Fruit fly (Drosophila melanogaster) whole organism, embryonic: ENCODE measurements around the gene CG4880.

Experiments used
- CG10147 ChIP-seq: fragments of 200-800 bp; sonication (Bioruptor generic); optimal IDR thresholded peaks from 2 replicates; lab custom pipeline; 2019; ENCODE audit warnings: missing biosample characterization, mild to moderate bottlenecking, missing genetic modification characterization, moderate library complexity
- CG10431 ChIP-seq: fragments of 200-800 bp; sonication (Bioruptor generic); optimal IDR thresholded peaks from 3 replicates; lab custom pipeline; 2018; ENCODE audit warnings: missing biosample characterization, mild to moderate bottlenecking, missing genetic modification characterization
- CG10462 ChIP-seq: fragments of 200-800 bp; sonication (Bioruptor generic); optimal IDR thresholded peaks from 2 replicates; lab custom pipeline; 2016; ENCODE audit warnings: missing biosample characterization, missing genetic modification characterization
- CG11504 ChIP-seq: fragments of 200-800 bp; sonication (Bioruptor generic); optimal IDR thresholded peaks from 3 replicates; lab custom pipeline; 2019; ENCODE audit warnings: missing biosample characterization, mild to moderate bottlenecking, missing genetic modification characterization, moderate library complexity
- CG11695 ChIP-seq: fragments of 200-800 bp; sonication (Bioruptor generic); IDR thresholded peaks from 3 replicates; pipeline ENCODE4 v1.3.6; 2022; ENCODE audit warnings: missing biosample characterization, missing genetic modification characterization
- CG13296 ChIP-seq: fragments of 200-800 bp; sonication (Bioruptor generic); optimal IDR thresholded peaks from 3 replicates; lab custom pipeline; 2018; ENCODE audit warnings: missing biosample characterization, mild to moderate bottlenecking, missing genetic modification characterization
- CG14050 ChIP-seq: fragments of 200-800 bp; sonication (Bioruptor generic); IDR thresholded peaks from 3 replicates; pipeline ENCODE4 v1.3.6; 2022; ENCODE audit warnings: missing biosample characterization, missing genetic modification characterization
- CG1647 ChIP-seq: fragments of 200-800 bp; sonication (Bioruptor generic); optimal IDR thresholded peaks from 3 replicates; lab custom pipeline; 2016; ENCODE audit warnings: missing biosample characterization, missing genetic modification characterization
- CG16779 ChIP-seq: fragments of 200-800 bp; sonication (Bioruptor generic); IDR thresholded peaks from 2 replicates; pipeline ENCODE4 v1.3.6; 2022; ENCODE audit warnings: missing biosample characterization, missing genetic modification characterization
- CG30403 ChIP-seq: fragments of 200-800 bp; sonication (Bioruptor generic); optimal IDR thresholded peaks from 3 replicates; lab custom pipeline; 2016; ENCODE audit warnings: missing biosample characterization, missing genetic modification characterization
- CG33557 ChIP-seq: fragments of 200-800 bp; sonication (Bioruptor generic); optimal IDR thresholded peaks from 2 replicates; lab custom pipeline; 2019; ENCODE audit warnings: missing biosample characterization, mild to moderate bottlenecking, missing genetic modification characterization, moderate library complexity
- CG4404 ChIP-seq: fragments of 200-800 bp; sonication (Bioruptor generic); IDR thresholded peaks from 2 replicates; pipeline ENCODE4 v1.3.6; 2022; ENCODE audit warnings: missing biosample characterization, missing genetic modification characterization
- CG4707 ChIP-seq: fragments of 200-800 bp; sonication (Bioruptor generic); optimal IDR thresholded peaks from 2 replicates; lab custom pipeline; 2018; ENCODE audit warnings: missing biosample characterization, mild to moderate bottlenecking, missing genetic modification characterization, moderate library complexity
- CG4820 ChIP-seq: fragments of 200-800 bp; sonication (Bioruptor generic); optimal IDR thresholded peaks from 3 replicates; lab custom pipeline; 2016; ENCODE audit warnings: missing biosample characterization, missing genetic modification characterization
- CG6272 ChIP-seq: fragments of 200-800 bp; sonication (Bioruptor generic); IDR thresholded peaks from 2 replicates; pipeline ENCODE4 v1.3.6; 2022; ENCODE audit warnings: missing biosample characterization, missing genetic modification characterization
- CG8478 ChIP-seq: fragments of >200 bp; optimal IDR thresholded peaks from 2 replicates; lab custom pipeline; 2018
- CG9437 ChIP-seq: fragments of 200-800 bp; sonication (Bioruptor generic); optimal IDR thresholded peaks from 2 replicates; lab custom pipeline; 2018; ENCODE audit warnings: missing biosample characterization, mild to moderate bottlenecking, missing genetic modification characterization
- CHES-1-like ChIP-seq: fragments of 200-800 bp; sonication (Bioruptor generic); optimal IDR thresholded peaks from 2 replicates; lab custom pipeline; 2016; ENCODE audit warnings: missing biosample characterization, missing genetic modification characterization
- D ChIP-seq, 2 experiments: fragments of 200-800 bp in 1 of 2; fragments of >200 bp in 1 of 2; sonication (Bioruptor generic) in 1 of 2; optimal IDR thresholded peaks; 2 replicates in 1 of 2; 3 replicates in 1 of 2; lab custom pipeline; 2017; ENCODE audit warnings: mild to moderate bottlenecking in 1 of 2, missing biosample characterization in 1 of 2, missing genetic modification characterization in 1 of 2, missing genetic modification reagents in 1 of 2
- D19A ChIP-seq: fragments of 200-800 bp; optimal IDR thresholded peaks from 3 replicates; lab custom pipeline; 2019; ENCODE audit warnings: missing biosample characterization, mild to moderate bottlenecking, missing genetic modification characterization, moderate library complexity
- Doc3 ChIP-seq: fragments of 200-800 bp; sonication (Bioruptor generic); IDR thresholded peaks from 3 replicates; pipeline ENCODE4 v1.3.6; 2022; ENCODE audit warnings: missing biosample characterization, missing genetic modification characterization; ENCODE audit not compliant: partially characterized antibody
- Dp ChIP-seq: fragments of 200-800 bp; sonication (Bioruptor generic); optimal IDR thresholded peaks from 2 replicates; lab custom pipeline; 2018; ENCODE audit warnings: missing biosample characterization, mild to moderate bottlenecking, missing genetic modification characterization, moderate library complexity
- E2f2 ChIP-seq: fragments of 200-800 bp; sonication (Bioruptor generic); IDR thresholded peaks from 2 replicates; pipeline ENCODE4 v1.3.6; 2022; ENCODE audit warnings: missing biosample characterization, missing genetic modification characterization
- GATAe ChIP-seq: fragments of 200-800 bp; sonication (Bioruptor generic); conservative IDR thresholded peaks from 2 replicates; pipeline ENCODE4 v1.3.6; 2022; ENCODE audit warnings: missing biosample characterization, missing genetic modification characterization
- H2.0 ChIP-seq: fragments of 200-800 bp; sonication (Bioruptor generic); IDR thresholded peaks from 2 replicates; pipeline ENCODE4 v1.3.6; 2022; ENCODE audit warnings: missing biosample characterization, missing genetic modification characterization
- Myb ChIP-seq: fragments of 200-800 bp; sonication (Bioruptor generic); optimal IDR thresholded peaks from 2 replicates; lab custom pipeline; 2016; ENCODE audit warnings: missing biosample characterization, missing genetic modification characterization
- Nf-YC ChIP-seq: fragments of 200-800 bp; optimal IDR thresholded peaks from 3 replicates; lab custom pipeline; 2019; ENCODE audit warnings: missing biosample characterization, mild to moderate bottlenecking, missing genetic modification characterization, moderate library complexity
- Oli ChIP-seq: fragments of 200-800 bp; sonication (Bioruptor generic); optimal IDR thresholded peaks from 2 replicates; lab custom pipeline; 2018; ENCODE audit warnings: missing biosample characterization, mild to moderate bottlenecking, missing genetic modification characterization, moderate library complexity
- Opbp ChIP-seq: fragments of 200-800 bp; sonication (Bioruptor generic); IDR thresholded peaks from 3 replicates; pipeline ENCODE4 v1.3.6; 2022; ENCODE audit warnings: missing biosample characterization, missing genetic modification characterization; ENCODE audit not compliant: partially characterized antibody
- PHDP ChIP-seq: fragments of 200-800 bp; sonication (Bioruptor generic); optimal IDR thresholded peaks from 3 replicates; lab custom pipeline; 2018; ENCODE audit warnings: missing biosample characterization, mild to moderate bottlenecking, missing genetic modification characterization, moderate library complexity
- Poxn ChIP-seq: fragments of 200-800 bp; sonication (Bioruptor generic); IDR thresholded peaks from 2 replicates; pipeline ENCODE4 v1.3.6; 2022; ENCODE audit warnings: missing biosample characterization, missing genetic modification characterization
- Scr ChIP-seq: fragments of 200-800 bp; sonication (Bioruptor generic); IDR thresholded peaks from 2 replicates; pipeline ENCODE4 v1.3.6; 2022; ENCODE audit warnings: missing biosample characterization, missing genetic modification characterization; ENCODE audit not compliant: partially characterized antibody
- al ChIP-seq: fragments of 200-800 bp; sonication (Bioruptor generic); IDR thresholded peaks from 2 replicates; pipeline ENCODE4 v1.3.6; 2022; ENCODE audit warnings: missing biosample characterization, missing genetic modification characterization
- amos ChIP-seq: fragments of 200-800 bp; sonication (Bioruptor generic); IDR thresholded peaks from 2 replicates; pipeline ENCODE4 v1.3.6; 2022; ENCODE audit warnings: missing biosample characterization, missing genetic modification characterization; ENCODE audit not compliant: partially characterized antibody
- crp ChIP-seq, 2 experiments: fragments of 200-800 bp; sonication (Bioruptor generic); optimal IDR thresholded peaks; 2 replicates in 1 of 2; 3 replicates in 1 of 2; lab custom pipeline; 2017; ENCODE audit warnings: missing biosample characterization in 2 of 2, missing genetic modification characterization in 2 of 2, mild to moderate bottlenecking in 1 of 2, moderate library complexity in 1 of 2
- danr ChIP-seq: fragments of 200-800 bp; sonication (Bioruptor generic); IDR thresholded peaks from 2 replicates; pipeline ENCODE4 v1.3.6; 2022; ENCODE audit warnings: missing biosample characterization, missing genetic modification characterization
- dimm ChIP-seq: fragments of 200-800 bp; sonication (Bioruptor generic); IDR thresholded peaks from 2 replicates; pipeline ENCODE4 v1.3.6; 2022; ENCODE audit warnings: missing biosample characterization, missing genetic modification characterization
- fd64A ChIP-seq: fragments of 200-800 bp; sonication (Bioruptor generic); optimal IDR thresholded peaks from 3 replicates; lab custom pipeline; 2018; ENCODE audit warnings: missing biosample characterization, mild to moderate bottlenecking, missing genetic modification characterization
- fru ChIP-seq: fragments of >200 bp; optimal IDR thresholded peaks from 2 replicates; lab custom pipeline; 2017
- gcm ChIP-seq: fragments of 200-800 bp; sonication (Bioruptor generic); optimal IDR thresholded peaks from 2 replicates; lab custom pipeline; 2019; ENCODE audit warnings: missing biosample characterization, mild to moderate bottlenecking, missing genetic modification characterization, moderate library complexity
- gcm2 ChIP-seq: fragments of 200-800 bp; sonication (Bioruptor generic); optimal IDR thresholded peaks from 2 replicates; lab custom pipeline; 2016; ENCODE audit warnings: missing biosample characterization, missing genetic modification characterization
- ham ChIP-seq: fragments of 200-800 bp; sonication (Bioruptor generic); IDR thresholded peaks from 2 replicates; pipeline ENCODE4 v1.3.6; 2022; ENCODE audit warnings: missing biosample characterization, missing genetic modification characterization
- luna ChIP-seq: fragments of 200-800 bp; sonication (Bioruptor generic); optimal IDR thresholded peaks from 2 replicates; lab custom pipeline; 2016; ENCODE audit warnings: missing biosample characterization, missing genetic modification characterization
- maf-S ChIP-seq: fragments of 200-800 bp; sonication (Bioruptor generic); optimal IDR thresholded peaks from 2 replicates; lab custom pipeline; 2016; ENCODE audit warnings: missing biosample characterization, missing genetic modification characterization
- nmo ChIP-seq: fragments of 200-800 bp; sonication (Bioruptor generic); optimal IDR thresholded peaks from 2 replicates; lab custom pipeline; 2018; ENCODE audit warnings: missing biosample characterization, mild to moderate bottlenecking, missing genetic modification characterization, moderate library complexity
- pfk ChIP-seq: fragments of 200-800 bp; sonication (Bioruptor generic); optimal IDR thresholded peaks from 2 replicates; lab custom pipeline; 2018; ENCODE audit warnings: missing biosample characterization, mild to moderate bottlenecking, missing genetic modification characterization, moderate library complexity
- pros ChIP-seq: fragments of 200-800 bp; sonication (Bioruptor generic); optimal IDR thresholded peaks from 3 replicates; lab custom pipeline; 2019; ENCODE audit warnings: missing biosample characterization, mild to moderate bottlenecking, missing genetic modification characterization, moderate library complexity
- ro ChIP-seq: fragments of 200-800 bp; sonication (Bioruptor generic); IDR thresholded peaks from 2 replicates; pipeline ENCODE4 v1.3.6; 2022; ENCODE audit warnings: missing biosample characterization, missing genetic modification characterization
- twi ChIP-seq: fragments of 200-800 bp; optimal IDR thresholded peaks from 2 replicates; lab custom pipeline; 2019; ENCODE audit warnings: missing biosample characterization, mild to moderate bottlenecking, missing genetic modification characterization, moderate library complexity

CG4880 gene

dm6 chrX:16930465-16931286 lies 44.1 kb downstream of the CG4880 start (continued):
- TF ChIP-seq CG6272 (GFP tag; lab: Robert Waterston, UW) (peak; percentile 63; the same call in 1 of the 2 replicates), Dp (GFP tag; lab: Kevin White, UChicago) (no peak), CG14050 (GFP tag; lab: Robert Waterston, UW) (peak; percentile 45; the same call in 2 of the 3 replicates), CG16779 (GFP tag; lab: Robert Waterston, UW) (no peak), CG10147 (peak; percentile 50), Poxn (GFP tag; lab: Robert Waterston, UW) (peak; percentile 28; the same call in 1 of the 2 replicates), gcm (GFP tag; lab: Kevin White, UChicago) (peak; percentile 34), nmo (peak; percentile 72), CG4404 (GFP tag; lab: Robert Waterston, UW) (peak; percentile 37), CG33557 (GFP tag; lab: Kevin White, UChicago) (no peak), dimm (no peak), CG4707 (GFP tag; lab: Kevin White, UChicago) (no peak), Oli (peak; percentile 64), CG9437 (GFP tag; lab: Kevin White, UChicago) (peak; percentile 46), E2f2 (GFP tag; lab: Robert Waterston, UW) (0 out of 2 replicates have a peak, but pooled peaks have one; percentile 10), CG4820 (peak; percentile 49), pfk (GFP tag; lab: Kevin White, UChicago) (no peak), crp (GFP tag; optimal IDR thresholded peaks at IDR 0.05; lab: Kevin White, UChicago) (no peak), Opbp (no peak), CHES-1-like (GFP tag; lab: Kevin White, UChicago) (no peak), CG10462 (GFP tag; lab: Kevin White, UChicago) (no peak), CG8478 (lab: Kevin White, UChicago) (no peak), pros (GFP tag; lab: Kevin White, UChicago) (no peak), danr (0 out of 2 replicates have a peak, but pooled peaks have one; percentile 20), fru (lab: Kevin White, UChicago) (no peak), Doc3 (no peak), Myb (GFP tag; lab: Kevin White, UChicago) (no peak), amos (GFP tag; lab: Robert Waterston, UW) (no peak), maf-S (GFP tag; lab: Kevin White, UChicago) (no peak), CG11695 (GFP tag; lab: Robert Waterston, UW) (peak; percentile 74), twi (no peak), luna (GFP tag; lab: Kevin White, UChicago) (no peak), H2.0 (GFP tag; lab: Robert Waterston, UW) (peak; percentile 57), D (optimal IDR thresholded peaks at IDR 0.05; lab: Kevin White, UChicago) (no peak), D (GFP tag; optimal IDR thresholded peaks at IDR 0.05; lab: Kevin White, UChicago) (peak; percentile 52), CG10431 (GFP tag; lab: Kevin White, UChicago) (peak; percentile 31), ham (no peak), PHDP (peak; percentile 67), CG30403 (GFP tag; lab: Kevin White, UChicago) (peak; percentile 71), CG1647 (no peak), CG11504 (peak; percentile 100), fd64A (no peak), GATAe (GFP tag; lab: Robert Waterston, UW) (no peak), CG13296 (GFP tag; lab: Kevin White, UChicago) (peak; percentile 36), al (GFP tag; lab: Robert Waterston, UW) (peak; percentile 56), ro (peak; percentile 53), gcm2 (GFP tag; lab: Kevin White, UChicago) (no peak), Nf-YC (peak; percentile 35), Scr (no peak), D19A (peak; percentile 48)
